Worm (Caenorhabditis elegans) whole organism, midembryonic: ENCODE results near the gene C50F4.8.

Source experiments
- T22C8.4 ChIP-seq: fragments of 200-800 bp; sonication (Bioruptor generic); IDR thresholded peaks from 2 replicates; pipeline ENCODE4 v1.3.6; 2022; ENCODE audit warnings: missing genetic modification characterization, missing compliant biosample characterization
- cog-1 ChIP-seq: sonication (generic microtip); optimal IDR thresholded peaks from 2 replicates; lab custom pipeline; 2016; ENCODE audit warnings: missing genetic modification characterization, missing compliant biosample characterization
- flt-1 ChIP-seq: fragments of 200-800 bp; sonication (Bioruptor generic); IDR thresholded peaks from 2 replicates; pipeline ENCODE4 v1.3.6; 2022; ENCODE audit warnings: missing genetic modification characterization, missing compliant biosample characterization
- klf-2 ChIP-seq: fragments of 200-800 bp; sonication (Bioruptor generic); conservative IDR thresholded peaks from 2 replicates; pipeline ENCODE4 v1.3.6; 2022; ENCODE audit warnings: missing genetic modification reagents, missing genetic modification characterization, missing compliant biosample characterization
- med-1 ChIP-seq: sonication (generic microtip); optimal IDR thresholded peaks from 2 replicates; lab custom pipeline; 2017; ENCODE audit warnings: missing genetic modification characterization, mild to moderate bottlenecking, missing compliant biosample characterization, antibody characterized with exemption, missing genetic modification reagents; ENCODE audit not compliant: insufficient read depth
- ref-1 ChIP-seq: fragments of 200-800 bp; sonication (Bioruptor generic); conservative IDR thresholded peaks from 2 replicates; pipeline ENCODE4 v1.3.6; 2022; ENCODE audit warnings: missing genetic modification reagents, missing genetic modification characterization, missing compliant biosample characterization
- tab-1 ChIP-seq: fragments of 200-800 bp; sonication (Bioruptor generic); IDR thresholded peaks from 2 replicates; pipeline ENCODE4 v1.3.6; 2022; ENCODE audit warnings: missing genetic modification characterization, missing compliant biosample characterization
- ztf-23 ChIP-seq: fragments of 200-800 bp; sonication (Bioruptor generic); IDR thresholded peaks from 2 replicates; pipeline ENCODE4 v1.3.6; 2022; ENCODE audit warnings: missing genetic modification reagents, missing genetic modification characterization, missing compliant biosample characterization
- ztf-29 ChIP-seq: fragments of 200-800 bp; sonication (Bioruptor generic); IDR thresholded peaks from 2 replicates; pipeline ENCODE4 v1.3.6; 2022; ENCODE audit warnings: missing genetic modification reagents, missing genetic modification characterization, missing compliant biosample characterization

Gene C50F4.8

DNA sequence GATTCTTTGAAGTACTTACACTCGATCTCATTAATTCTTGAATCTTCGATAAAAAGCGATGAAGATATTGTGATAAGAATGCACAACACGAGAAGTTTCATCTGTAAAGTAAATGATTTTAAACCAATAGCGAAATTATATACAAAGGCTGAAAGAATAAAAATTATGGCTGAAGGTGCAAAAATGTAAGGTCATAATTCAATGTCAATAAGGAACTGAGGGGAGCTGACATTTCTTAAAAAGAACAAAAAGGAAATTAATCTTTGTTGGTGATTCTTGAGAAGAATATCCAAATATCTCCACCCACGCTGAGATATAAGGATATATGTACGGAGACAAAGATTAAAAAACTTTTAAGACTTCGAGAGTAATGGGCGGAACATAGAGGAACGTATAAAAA lies 5.4 kb upstream of the C50F4.8 start, which contains the start of gene C50F4.9:
Gene C50F4.9 (minus strand): TSS at position 101 of the 400 bp plus-strand sequence.
- TF ChIP-seq ztf-29 (GFP tag; lab: Robert Waterston, UW) (no peak), ztf-23 (GFP tag; lab: Robert Waterston, UW) (no peak), flt-1 (no peak), med-1 (GFP tag; lab: Kevin White, UChicago) (no peak), cog-1 (no peak), klf-2 (GFP tag; lab: Robert Waterston, UW) (no peak), T22C8.4 (GFP tag; lab: Robert Waterston, UW) (no peak)

DNA sequence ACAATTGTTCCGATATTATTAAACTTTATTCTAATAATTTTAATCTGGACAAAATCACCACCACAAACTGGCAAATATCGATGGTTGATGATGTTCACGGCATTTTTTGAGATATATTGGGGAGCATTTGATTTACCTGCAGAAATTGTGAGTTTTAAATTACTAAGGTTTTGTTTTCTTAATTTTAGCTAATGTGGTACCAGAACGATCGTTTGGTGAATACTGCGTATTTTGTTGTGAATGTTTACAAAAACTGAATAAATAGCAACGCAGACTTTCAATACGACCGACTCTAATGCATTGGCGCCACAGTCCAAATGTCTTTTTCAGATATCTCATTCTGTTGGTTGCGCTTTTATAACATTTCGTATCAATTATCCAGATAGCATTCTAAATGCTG lies 3.0 kb upstream of the C50F4.8 start:
- no peak for TF ChIP-seq ref-1 (GFP tag; lab: Robert Waterston, UW)
- TF ChIP-seq med-1 (GFP tag; lab: Kevin White, UChicago) = no peak
- no peak for TF ChIP-seq ztf-23 (GFP tag; lab: Robert Waterston, UW)
- TF ChIP-seq ztf-29 (GFP tag; lab: Robert Waterston, UW) = no peak

DNA sequence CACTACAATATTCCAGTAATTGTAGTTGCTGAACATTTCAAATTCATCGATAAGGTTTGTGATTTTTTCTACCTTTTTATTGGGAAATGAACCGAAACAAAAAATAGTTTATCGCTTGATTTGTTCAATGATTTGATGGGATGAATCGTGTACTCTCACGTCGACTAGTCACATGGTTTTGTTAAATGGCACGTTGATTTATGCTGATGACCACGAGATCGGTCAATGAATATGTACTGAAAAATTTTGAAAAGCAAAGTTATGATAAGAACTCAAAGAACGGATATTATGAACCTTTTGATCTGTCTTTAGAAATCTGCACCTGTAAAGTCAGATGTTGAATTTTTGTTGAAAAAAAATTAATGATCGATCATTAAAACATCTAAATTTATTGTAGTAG lies 2.4 kb downstream of the C50F4.8 start:
- TF ChIP-seq klf-2 (GFP tag; lab: Robert Waterston, UW) = no peak
- no peak for TF ChIP-seq ref-1 (GFP tag; lab: Robert Waterston, UW)
- no peak for TF ChIP-seq ztf-23 (GFP tag; lab: Robert Waterston, UW)
- no peak for TF ChIP-seq tab-1 (GFP tag; lab: Robert Waterston, UW)
- no peak for TF ChIP-seq cog-1
- no peak for TF ChIP-seq T22C8.4 (GFP tag; lab: Robert Waterston, UW)
- TF ChIP-seq flt-1 = no peak
- TF ChIP-seq ztf-29 (GFP tag; lab: Robert Waterston, UW) = no peak
- no peak for TF ChIP-seq med-1 (GFP tag; lab: Kevin White, UChicago)

DNA sequence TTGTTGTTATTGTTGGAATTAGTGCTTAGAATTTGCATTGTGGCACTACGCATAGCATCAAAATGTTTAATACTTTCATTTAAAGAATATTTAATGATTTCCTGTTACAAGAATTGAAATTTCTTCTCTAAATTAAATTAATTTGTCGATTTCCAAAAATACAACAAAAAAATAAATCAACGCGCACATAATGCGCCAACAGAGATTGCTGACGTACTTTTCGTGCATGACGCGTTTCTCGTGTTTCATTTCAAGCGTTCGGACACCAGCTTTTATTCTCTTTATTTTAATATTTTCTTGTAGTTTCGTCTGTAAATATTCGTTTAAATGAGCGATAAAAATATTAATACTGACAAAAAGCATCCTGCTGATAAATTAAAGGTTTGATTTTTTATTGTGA lies 5.1 kb downstream of the C50F4.8 start, which contains the start of gene eif-2Bdelta:
Gene eif-2Bdelta (plus strand): TSS at position 235 of the 400 bp plus-strand sequence.
- TF ChIP-seq ref-1 (GFP tag; lab: Robert Waterston, UW) = no peak

DNA sequence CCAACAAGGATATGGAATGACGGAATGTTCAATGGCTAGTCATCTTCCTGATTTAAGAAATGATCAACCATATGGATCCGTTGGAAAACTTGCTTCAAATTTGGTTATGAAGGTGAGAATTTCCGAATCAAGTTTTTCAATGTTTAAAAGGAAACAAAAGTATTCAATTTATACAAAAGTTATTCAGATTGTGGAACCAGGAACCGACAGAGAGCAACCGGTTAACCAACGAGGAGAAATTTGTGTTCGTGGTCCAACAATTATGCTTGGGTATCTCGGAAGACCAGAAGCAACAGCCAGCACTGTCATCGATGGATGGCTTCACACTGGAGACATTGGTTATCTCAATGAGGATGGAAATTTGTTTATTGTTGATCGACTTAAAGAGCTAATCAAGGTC lies 9.1 kb downstream of the C50F4.8 start:
- TF ChIP-seq klf-2 (GFP tag; lab: Robert Waterston, UW) (no peak), ztf-29 (GFP tag; lab: Robert Waterston, UW) (no peak), ref-1 (GFP tag; lab: Robert Waterston, UW) (no peak), T22C8.4 (GFP tag; lab: Robert Waterston, UW) (no peak)

DNA sequence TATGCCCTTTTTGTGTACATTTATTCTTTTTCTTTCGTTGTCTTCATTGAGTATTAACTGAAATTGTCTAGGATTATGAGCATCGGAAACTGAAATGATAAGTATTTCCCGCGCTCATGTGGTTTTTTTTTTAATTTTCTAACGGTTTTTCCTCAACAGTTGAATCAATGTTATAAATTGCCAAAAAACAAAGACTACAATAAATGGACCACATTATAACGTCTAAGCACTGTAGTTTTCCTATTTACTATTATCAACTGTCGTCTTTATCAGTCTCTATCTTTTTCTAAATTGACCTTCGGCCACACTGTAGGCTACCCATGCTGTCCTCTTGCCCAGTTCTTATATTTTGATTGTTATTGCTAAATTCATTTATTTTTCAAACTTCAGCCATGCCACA lies 10.9 kb downstream of the C50F4.8 start, which contains the start of gene acs-14:
Gene acs-14 (plus strand): TSS at position 391 of the 400 bp plus-strand sequence.
- no peak for TF ChIP-seq T22C8.4 (GFP tag; lab: Robert Waterston, UW)
- TF ChIP-seq tab-1 (GFP tag; lab: Robert Waterston, UW) = no peak

DNA sequence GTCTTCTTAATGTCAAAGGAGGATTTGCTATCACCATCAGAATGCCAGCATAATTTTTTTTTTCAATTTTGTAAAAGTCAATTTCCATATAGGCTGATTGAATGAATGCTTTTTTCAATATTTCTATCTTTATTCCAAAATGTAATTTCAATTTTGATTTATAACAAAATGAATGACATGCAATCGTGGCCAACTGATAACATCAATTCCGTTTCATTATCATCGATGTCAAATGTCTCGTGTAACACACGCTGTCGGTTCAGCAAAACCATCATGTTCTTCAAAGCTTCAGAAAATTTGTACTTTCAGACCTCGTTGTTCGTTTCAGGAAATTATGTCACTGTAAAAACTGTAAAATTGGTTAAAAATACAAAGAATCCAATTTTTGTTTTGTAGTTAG lies 11.7 kb downstream of the C50F4.8 start:
- TF ChIP-seq klf-2 (GFP tag; lab: Robert Waterston, UW) (no peak), med-1 (GFP tag; lab: Kevin White, UChicago) (no peak), ztf-23 (GFP tag; lab: Robert Waterston, UW) (no peak), cog-1 (no peak), ref-1 (GFP tag; lab: Robert Waterston, UW) (no peak), flt-1 (no peak), T22C8.4 (GFP tag; lab: Robert Waterston, UW) (no peak), ztf-29 (GFP tag; lab: Robert Waterston, UW) (no peak), tab-1 (GFP tag; lab: Robert Waterston, UW) (no peak)

DNA sequence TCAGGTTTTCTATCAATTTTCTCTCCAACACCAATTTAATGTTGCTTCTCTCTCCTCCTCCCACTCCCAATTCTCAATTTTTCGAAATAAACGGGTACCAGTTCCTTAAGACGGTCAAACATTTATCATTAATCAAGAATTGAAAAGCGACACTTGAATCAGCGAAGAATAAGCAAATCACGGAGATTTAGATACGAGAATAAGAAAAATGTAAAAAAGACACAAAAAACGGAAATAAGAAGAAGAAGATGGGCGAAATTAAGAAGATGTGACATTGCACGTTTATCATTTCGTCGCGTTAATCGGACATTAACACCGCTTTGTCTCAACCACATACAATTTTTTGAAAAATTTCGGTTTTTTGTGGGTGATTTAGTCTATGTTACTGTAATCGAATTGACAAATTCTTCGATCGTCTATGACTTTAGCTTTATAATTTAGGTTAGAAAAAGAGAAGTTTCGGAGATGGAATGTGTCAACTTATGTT lies 14.1 kb downstream of the C50F4.8 start, which contains the start of gene haao-1:
Gene haao-1 (plus strand): TSS at position 437 of the 487 bp plus-strand sequence.
- no peak for TF ChIP-seq tab-1 (GFP tag; lab: Robert Waterston, UW)
- TF ChIP-seq flt-1 = no peak
- no peak for TF ChIP-seq ref-1 (GFP tag; lab: Robert Waterston, UW)
- no peak for TF ChIP-seq T22C8.4 (GFP tag; lab: Robert Waterston, UW)
- no peak for TF ChIP-seq med-1 (GFP tag; lab: Kevin White, UChicago)
- TF ChIP-seq ztf-23 (GFP tag; lab: Robert Waterston, UW) = no peak
- TF ChIP-seq klf-2 (GFP tag; lab: Robert Waterston, UW) = no peak
- no peak for TF ChIP-seq cog-1
- TF ChIP-seq ztf-29 (GFP tag; lab: Robert Waterston, UW) = no peak

DNA sequence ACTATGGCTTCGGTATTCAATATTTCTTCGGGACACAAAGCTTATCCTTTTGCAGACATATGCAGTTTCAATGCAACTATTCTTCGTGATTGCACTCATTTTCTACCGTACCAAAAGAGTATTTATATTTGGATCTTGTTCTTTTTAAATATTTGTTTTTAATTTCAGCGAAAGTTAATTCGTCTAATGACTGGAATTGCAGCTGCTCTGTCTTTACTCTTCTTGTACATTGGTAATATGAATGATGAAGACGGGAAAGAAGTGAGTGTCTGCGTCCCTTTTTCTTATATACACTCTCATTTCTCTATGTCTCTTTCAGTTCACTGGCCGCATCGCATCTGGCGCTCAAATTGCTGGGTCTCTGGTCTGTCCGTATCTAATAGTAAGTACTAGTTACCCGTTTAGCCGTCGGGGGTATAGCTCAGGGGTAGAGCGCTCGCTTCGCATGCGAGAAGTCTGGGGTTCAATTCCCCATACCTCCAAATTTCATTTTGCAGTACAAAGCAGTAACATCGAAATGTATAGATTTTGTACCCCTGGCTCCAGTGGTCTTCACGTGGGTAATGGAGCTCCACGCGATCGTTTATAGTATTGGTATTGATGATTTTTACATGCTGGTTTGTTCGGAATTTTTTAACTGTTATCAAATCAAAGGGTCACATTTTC lies 15.4 kb downstream of the C50F4.8 start:
- peak; percentile 79; the same call in 1 of the 2 replicates for TF ChIP-seq ztf-29 (GFP tag; lab: Robert Waterston, UW)
- peak; percentile 97 for TF ChIP-seq flt-1
- peak; percentile 95 for TF ChIP-seq T22C8.4 (GFP tag; lab: Robert Waterston, UW)
- TF ChIP-seq cog-1 = peak; percentile 78
- TF ChIP-seq ref-1 (GFP tag; lab: Robert Waterston, UW) = peak; percentile 84
- peak; percentile 83 for TF ChIP-seq klf-2 (GFP tag; lab: Robert Waterston, UW)
- TF ChIP-seq med-1 (GFP tag; lab: Kevin White, UChicago) = peak; percentile 41
- TF ChIP-seq tab-1 (GFP tag; lab: Robert Waterston, UW) = peak; percentile 94
- TF ChIP-seq ztf-23 (GFP tag; lab: Robert Waterston, UW) = peak; percentile 95
